Worm (Caenorhabditis elegans): Measurements from ENCODE around the gene str-13.
A peak's percentile ranks its signal among the peaks of the same experiment; 100 is the strongest.

str-13 gene

ce11 chrV:2734360-2734759 is 7.4 kb upstream of the str-13 start, which contains the start of gene srg-57:
Gene srg-57 (minus strand): TSS chrV:2734460.
- TF ChIP-seq F55B11.4 (tag; optimal IDR thresholded peaks at IDR 0.05; ENCODE audit: borderline replicate concordance, insufficient read depth) (no peak), rcor-1 (GFP tag; IDR thresholded peaks at IDR 0.05) (no peak), mxl-1 (tag; optimal IDR thresholded peaks at IDR 0.05) (no peak), ceh-91 (GFP tag; IDR thresholded peaks at IDR 0.05) (no peak), ztf-22 (GFP tag; optimal IDR thresholded peaks at IDR 0.05) (no peak), nfya-1 (tag; optimal IDR thresholded peaks at IDR 0.05; ENCODE audit: borderline replicate concordance, insufficient read depth) (no peak), cebp-2 (GFP tag; IDR thresholded peaks at IDR 0.05) (no peak), nhr-179 (tag; optimal IDR thresholded peaks at IDR 0.05) (no peak), B0019.2 (GFP tag; conservative IDR thresholded peaks at IDR 0.05) (no peak), T07F8.4 (tag; optimal IDR thresholded peaks at IDR 0.05) (no peak), nhr-80 (tag; optimal IDR thresholded peaks at IDR 0.05) (no peak), lsl-1 (GFP tag; optimal IDR thresholded peaks at IDR 0.05) (no peak)

ce11 chrV:2730784-2731480 is 3.9 kb upstream of the str-13 start, which contains the start of gene dod-3:
Gene dod-3 (minus strand): TSS chrV:2731098.
- no peak for TF ChIP-seq let-526 (GFP tag; IDR thresholded peaks at IDR 0.05)
- TF ChIP-seq atf-7 (tag; optimal IDR thresholded peaks at IDR 0.05) = peak; percentile 90
- 0 out of 2 replicates have a peak, but pooled peaks have one; percentile 65 for TF ChIP-seq egl-44 (GFP tag; IDR thresholded peaks at IDR 0.05)
- no peak for TF ChIP-seq lsy-27 (tag; optimal IDR thresholded peaks at IDR 0.05; ENCODE audit: borderline replicate concordance, insufficient read depth)
- TF ChIP-seq chd-7 (tag; optimal IDR thresholded peaks at IDR 0.05) = peak; percentile 4
- peak; percentile 50; the same call in 1 of the 2 replicates for TF ChIP-seq nfyb-1 (GFP tag; IDR thresholded peaks at IDR 0.05)
- no peak for TF ChIP-seq F22D6.2 (tag; optimal IDR thresholded peaks at IDR 0.05)
- TF ChIP-seq egl-18 (GFP tag; IDR thresholded peaks at IDR 0.05) = no peak
- TF ChIP-seq nhr-80 (tag; optimal IDR thresholded peaks at IDR 0.05) = peak; percentile 94
- TF ChIP-seq attf-5 (GFP tag; optimal IDR thresholded peaks at IDR 0.05) = peak; percentile 19
- TF ChIP-seq madf-8 (GFP tag; conservative IDR thresholded peaks at IDR 0.05) = no peak
- TF ChIP-seq mes-4 (tag; optimal IDR thresholded peaks at IDR 0.05) = no peak
- no peak for TF ChIP-seq D2030.7 (GFP tag; IDR thresholded peaks at IDR 0.05)
- peak; percentile 70 for TF ChIP-seq ztf-22 (GFP tag; optimal IDR thresholded peaks at IDR 0.05)
- TF ChIP-seq egrh-3 (GFP tag; IDR thresholded peaks at IDR 0.05) = peak; percentile 8; the same call in 1 of the 2 replicates
- TF ChIP-seq ama-1 (optimal IDR thresholded peaks at IDR 0.05) = peak; percentile 57
- no peak for TF ChIP-seq ama-1 (GFP tag; optimal IDR thresholded peaks at IDR 0.05)
- TF ChIP-seq dox-1 (GFP tag; IDR thresholded peaks at IDR 0.05) = peak; percentile 71
- peak; percentile 63 for TF ChIP-seq tlf-1 (GFP tag; optimal IDR thresholded peaks at IDR 0.05)
- TF ChIP-seq ceh-58 (GFP tag; IDR thresholded peaks at IDR 0.05) = no peak
- no peak for TF ChIP-seq gei-17 (GFP tag; optimal IDR thresholded peaks at IDR 0.05)
- TF ChIP-seq C06A6.2 (GFP tag; conservative IDR thresholded peaks at IDR 0.05) = no peak
- peak; percentile 65 for TF ChIP-seq ets-4 (GFP tag; optimal IDR thresholded peaks at IDR 0.05)
- peak; percentile 27 for TF ChIP-seq tbp1 (GFP tag; optimal IDR thresholded peaks at IDR 0.05)

ce11 chrV:2728236-2728635 is 1.2 kb upstream of the str-13 start, which contains the start of gene str-33:
Gene str-33 (plus strand): TSS chrV:2728536.
- no peak for TF ChIP-seq F57C9.4 (tag; optimal IDR thresholded peaks at IDR 0.05)
- TF ChIP-seq athp-1 (tag; optimal IDR thresholded peaks at IDR 0.05) = no peak
- TF ChIP-seq B0035.1 (tag; optimal IDR thresholded peaks at IDR 0.05) = no peak
- no peak for TF ChIP-seq efl-1 (GFP tag; optimal IDR thresholded peaks at IDR 0.05)
- no peak for TF ChIP-seq lsl-1 (GFP tag; optimal IDR thresholded peaks at IDR 0.05)
